Fruit fly (Drosophila melanogaster): Measurements from ENCODE around the gene Axs.

DNA sequence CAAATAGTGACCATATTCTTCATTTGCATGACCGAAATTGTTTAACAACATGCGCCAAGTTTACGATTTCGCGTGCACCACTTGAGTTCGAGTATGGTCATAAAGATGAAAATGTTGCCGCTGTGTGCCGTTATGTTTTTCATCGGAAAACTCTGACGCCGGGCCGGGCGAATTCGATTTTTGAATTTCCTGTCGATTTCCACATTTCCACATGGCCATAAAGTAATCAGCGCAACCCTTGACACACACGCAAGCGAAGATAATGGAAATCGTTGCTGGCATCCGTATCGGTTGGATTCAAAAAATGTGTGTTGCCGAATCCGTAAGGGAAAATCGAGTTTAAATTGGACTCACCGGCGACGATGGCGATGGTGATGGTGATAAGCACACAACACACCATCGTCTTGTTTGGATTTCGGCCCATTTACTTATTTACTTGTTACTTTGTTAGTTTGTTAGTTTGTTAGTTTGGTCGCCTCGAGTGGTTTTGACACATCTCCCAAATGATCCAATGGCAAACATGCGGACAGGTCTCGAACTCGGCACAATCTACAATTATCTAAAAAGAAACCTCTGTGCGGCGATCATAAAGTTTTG is 39.1 kb downstream of the Axs start:
- TF ChIP-seq EcR (GFP tag; optimal IDR thresholded peaks at IDR 0.05) (no peak), Ets98B (GFP tag; IDR thresholded peaks at IDR 0.05) (no peak), CG8159 (tag; optimal IDR thresholded peaks at IDR 0.05) (no peak)

All from whole organism, pupa.